Worm (Caenorhabditis elegans) whole organism, midembryonic: ENCODE measurements around the gene clec-33.

Experiments
- T22C8.4 ChIP-seq: fragments of 200-800 bp; sonication (Bioruptor generic); IDR thresholded peaks from 2 replicates; pipeline ENCODE4 v1.3.6; 2022; ENCODE audit warnings: missing genetic modification characterization, missing compliant biosample characterization
- cog-1 ChIP-seq: sonication (generic microtip); optimal IDR thresholded peaks from 2 replicates; lab custom pipeline; 2016; ENCODE audit warnings: missing genetic modification characterization, missing compliant biosample characterization
- flt-1 ChIP-seq: fragments of 200-800 bp; sonication (Bioruptor generic); IDR thresholded peaks from 2 replicates; pipeline ENCODE4 v1.3.6; 2022; ENCODE audit warnings: missing genetic modification characterization, missing compliant biosample characterization
- med-1 ChIP-seq: sonication (generic microtip); optimal IDR thresholded peaks from 2 replicates; lab custom pipeline; 2017; ENCODE audit warnings: missing genetic modification characterization, mild to moderate bottlenecking, missing compliant biosample characterization, antibody characterized with exemption, missing genetic modification reagents; ENCODE audit not compliant: insufficient read depth
- ref-1 ChIP-seq: fragments of 200-800 bp; sonication (Bioruptor generic); conservative IDR thresholded peaks from 2 replicates; pipeline ENCODE4 v1.3.6; 2022; ENCODE audit warnings: missing genetic modification reagents, missing genetic modification characterization, missing compliant biosample characterization
- tab-1 ChIP-seq: fragments of 200-800 bp; sonication (Bioruptor generic); IDR thresholded peaks from 2 replicates; pipeline ENCODE4 v1.3.6; 2022; ENCODE audit warnings: missing genetic modification characterization, missing compliant biosample characterization
- ztf-23 ChIP-seq: fragments of 200-800 bp; sonication (Bioruptor generic); IDR thresholded peaks from 2 replicates; pipeline ENCODE4 v1.3.6; 2022; ENCODE audit warnings: missing genetic modification reagents, missing genetic modification characterization, missing compliant biosample characterization
- ztf-29 ChIP-seq: fragments of 200-800 bp; sonication (Bioruptor generic); IDR thresholded peaks from 2 replicates; pipeline ENCODE4 v1.3.6; 2022; ENCODE audit warnings: missing genetic modification reagents, missing genetic modification characterization, missing compliant biosample characterization

ce11 chrV:16904612-16905011, 35.0 kb upstream of the clec-33 start, which contains the start of gene nhr-262:
- TF ChIP-seq ztf-23 (GFP tag; lab: Robert Waterston, UW) (no peak), ref-1 (GFP tag; lab: Robert Waterston, UW) (no peak), tab-1 (GFP tag; lab: Robert Waterston, UW) (no peak), ztf-29 (GFP tag; lab: Robert Waterston, UW) (no peak), flt-1 (GFP tag; lab: Robert Waterston, UW) (no peak), T22C8.4 (GFP tag; lab: Robert Waterston, UW) (no peak), med-1 (no peak), cog-1 (tag; lab: Kevin White, UChicago) (no peak)
